Worm (Caenorhabditis elegans) whole organism, late embryonic: ENCODE results near the gene srh-286.

Experiments
- ama-1 ChIP-seq: fragments of 150-350 bp; optimal IDR thresholded peaks from 2 replicates; lab custom pipeline; 2014
- gmeb-2 ChIP-seq: sonication (generic microtip); optimal IDR thresholded peaks from 2 replicates; lab custom pipeline; 2016; ENCODE audit warnings: missing genetic modification characterization, inconsistent platforms, missing compliant biosample characterization
- pha-4 ChIP-seq: fragments of 150-350 bp; optimal IDR thresholded peaks from 2 replicates; lab custom pipeline; 2018; ENCODE audit warnings: missing biosample characterization, missing genetic modification reagents, missing genetic modification characterization
- pqm-1 ChIP-seq: sonication (generic microtip); optimal IDR thresholded peaks from 2 replicates; lab custom pipeline; 2016; ENCODE audit warnings: missing genetic modification characterization, missing compliant biosample characterization
- ref-2 ChIP-seq: sonication (generic microtip); optimal IDR thresholded peaks from 2 replicates; lab custom pipeline; 2016; ENCODE audit warnings: missing genetic modification characterization, missing compliant biosample characterization

- TF ChIP-seq ama-1 (no peak), gmeb-2 (tag; lab: Kevin White, UChicago) (no peak), pqm-1 (tag; lab: Kevin White, UChicago) (no peak), pha-4 (tag; lab: Kevin White, UChicago) (no peak), ref-2 (no peak)
Measured at ce11 chrV:17859519-17859918, 15.5 kb upstream of the srh-286 start.
